Worm (Caenorhabditis elegans): ENCODE results near the gene lonp-2.

The lonp-2 gene

DNA sequence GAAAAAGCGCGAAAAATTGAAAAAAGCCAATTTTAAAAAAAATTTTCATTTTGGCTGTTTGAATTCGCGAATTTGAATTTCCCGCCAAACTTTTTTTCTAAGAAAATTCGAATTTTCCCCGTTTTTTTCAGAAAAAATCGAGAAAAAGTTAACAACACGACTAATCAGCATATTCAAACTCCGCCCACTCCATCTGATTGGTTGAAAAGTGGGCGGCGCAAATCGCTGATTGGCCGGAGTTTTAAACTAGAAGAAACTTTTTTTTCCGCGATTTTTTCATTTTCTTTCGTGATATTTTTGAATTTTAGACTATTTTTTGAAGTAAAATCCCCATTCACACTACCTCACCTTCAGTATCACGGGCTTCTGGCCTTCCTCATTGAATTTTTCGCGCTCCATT lies 48.1 kb upstream of the lonp-2 start:
- TF ChIP-seq gmeb-1 (tag; optimal IDR thresholded peaks at IDR 0.05) (no peak), lsy-2 (tag; optimal IDR thresholded peaks at IDR 0.05) (no peak), sma-3 (GFP tag; optimal IDR thresholded peaks at IDR 0.05) (no peak), skn-1 (tag; optimal IDR thresholded peaks at IDR 0.05) (no peak), elt-3 (tag; optimal IDR thresholded peaks at IDR 0.05) (no peak), lin-11 (tag; optimal IDR thresholded peaks at IDR 0.05) (no peak), fos-1 (tag; optimal IDR thresholded peaks at IDR 0.05) (no peak), nhr-12 (tag; optimal IDR thresholded peaks at IDR 0.05) (no peak), elt-1 (tag; optimal IDR thresholded peaks at IDR 0.05) (no peak), mbf-1 (tag; optimal IDR thresholded peaks at IDR 0.05) (no peak), crh-2 (tag; optimal IDR thresholded peaks at IDR 0.05) (no peak)

- TF ChIP-seq peb-1 (tag; optimal IDR thresholded peaks at IDR 0.05), result no peak
Measured at ce11 chrIII:12060092-12060491, 47.5 kb upstream of the lonp-2 start.

DNA sequence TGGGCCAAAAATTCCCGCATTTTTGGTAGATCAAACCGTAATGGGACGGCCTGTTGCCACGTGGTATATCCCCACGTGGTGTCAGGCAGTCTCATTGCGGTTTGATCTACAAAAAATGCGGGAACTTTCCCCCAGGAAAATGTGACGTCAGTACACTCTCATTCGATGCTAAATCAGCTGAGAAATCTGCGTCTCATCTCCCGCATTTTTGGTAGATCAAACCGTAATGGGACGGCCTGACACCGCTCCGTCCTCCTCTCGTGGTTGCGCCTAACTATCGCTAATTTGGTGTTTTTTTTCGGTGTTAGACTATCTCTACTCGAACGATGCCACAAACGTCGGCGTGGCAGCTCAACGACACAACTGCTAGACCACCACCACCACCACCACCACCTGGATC lies 46.2 kb upstream of the lonp-2 start, which contains the start of gene zyg-8:
TSS of gene zyg-8 (plus strand) at position 301 of the 400 bp plus-strand sequence.
- no peak for TF ChIP-seq lin-39 (tag; optimal IDR thresholded peaks at IDR 0.05)
- TF ChIP-seq elt-3 (tag; optimal IDR thresholded peaks at IDR 0.05), result no peak
- no peak for TF ChIP-seq elt-1 (tag; optimal IDR thresholded peaks at IDR 0.05)
- no peak for TF ChIP-seq R02D3.7 (tag; optimal IDR thresholded peaks at IDR 0.05)
- no peak for TF ChIP-seq snpc-4 (tag; optimal IDR thresholded peaks at IDR 0.05)
- TF ChIP-seq unc-62 (GFP tag; optimal IDR thresholded peaks at IDR 0.05), result no peak
- no peak for TF ChIP-seq ZK546.5 (tag; optimal IDR thresholded peaks at IDR 0.05)
- no peak for TF ChIP-seq nhr-25 (tag; optimal IDR thresholded peaks at IDR 0.05)
- no peak for TF ChIP-seq nhr-10 (tag; optimal IDR thresholded peaks at IDR 0.05)
- TF ChIP-seq ama-1 (optimal IDR thresholded peaks at IDR 0.05), result no peak
- no peak for TF ChIP-seq sma-9 (GFP tag; optimal IDR thresholded peaks at IDR 0.05)
- TF ChIP-seq sma-9 (tag; optimal IDR thresholded peaks at IDR 0.05), result no peak
- no peak for TF ChIP-seq nhr-11 (tag; optimal IDR thresholded peaks at IDR 0.05)
- TF ChIP-seq lin-13 (GFP tag; optimal IDR thresholded peaks at IDR 0.05), result no peak
- TF ChIP-seq nhr-23 (tag; optimal IDR thresholded peaks at IDR 0.05), result no peak
- no peak for TF ChIP-seq aly-2 (tag; optimal IDR thresholded peaks at IDR 0.05)
- TF ChIP-seq ceh-16 (tag; optimal IDR thresholded peaks at IDR 0.05), result no peak
- no peak for TF ChIP-seq Y55F3AM.14 (GFP tag; optimal IDR thresholded peaks at IDR 0.05)

ce11 chrIII:12063934-12064333 lies 43.6 kb upstream of the lonp-2 start:
- TF ChIP-seq F13H6.1 (tag; optimal IDR thresholded peaks at IDR 0.05), result no peak
- no peak for TF ChIP-seq C34F6.9 (tag; optimal IDR thresholded peaks at IDR 0.05)
- TF ChIP-seq lin-39 (tag; optimal IDR thresholded peaks at IDR 0.05), result no peak
- no peak for TF ChIP-seq dmd-4 (tag; optimal IDR thresholded peaks at IDR 0.05)
- TF ChIP-seq aly-2 (tag; optimal IDR thresholded peaks at IDR 0.05), result no peak
- no peak for TF ChIP-seq lsy-2 (tag; optimal IDR thresholded peaks at IDR 0.05)
- no peak for TF ChIP-seq blmp-1 (tag; optimal IDR thresholded peaks at IDR 0.05; ENCODE audit: insufficient read depth)
- TF ChIP-seq nhr-77 (tag; optimal IDR thresholded peaks at IDR 0.05), result no peak
- no peak for TF ChIP-seq nhr-6 (tag; optimal IDR thresholded peaks at IDR 0.05)
- TF ChIP-seq ceh-82 (tag; optimal IDR thresholded peaks at IDR 0.05), result no peak
- TF ChIP-seq egl-27 (tag; optimal IDR thresholded peaks at IDR 0.05), result no peak
- no peak for TF ChIP-seq ama-1 (optimal IDR thresholded peaks at IDR 0.05)
- TF ChIP-seq R02D3.7 (tag; optimal IDR thresholded peaks at IDR 0.05), result no peak
- TF ChIP-seq fos-1 (tag; optimal IDR thresholded peaks at IDR 0.05), result no peak
- no peak for TF ChIP-seq nhr-12 (tag; optimal IDR thresholded peaks at IDR 0.05)
- no peak for TF ChIP-seq ztf-4 (tag; optimal IDR thresholded peaks at IDR 0.05)

DNA sequence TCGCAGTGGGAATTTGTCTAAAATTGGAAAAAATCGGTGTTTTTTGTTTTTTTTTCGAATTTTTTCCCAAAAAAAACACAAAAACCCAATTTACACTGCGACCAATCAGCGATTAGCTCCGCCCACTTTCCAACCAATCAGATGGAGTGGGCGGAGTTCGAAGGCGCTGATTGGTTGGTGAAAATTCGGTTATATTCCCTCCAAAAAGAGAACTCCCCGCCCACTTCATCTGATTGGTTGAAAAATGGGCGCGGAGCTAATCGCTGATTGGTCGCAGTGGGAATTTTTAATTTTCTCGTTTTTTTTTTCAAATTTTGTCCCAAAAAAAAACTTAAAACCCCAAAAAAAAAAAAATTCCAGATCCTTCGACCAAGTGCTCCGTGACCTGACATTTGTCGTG lies 43.1 kb upstream of the lonp-2 start:
- TF ChIP-seq gmeb-1 (tag; optimal IDR thresholded peaks at IDR 0.05) (no peak), dmd-4 (tag; optimal IDR thresholded peaks at IDR 0.05) (no peak), ama-1 (optimal IDR thresholded peaks at IDR 0.05) (no peak), blmp-1 (tag; optimal IDR thresholded peaks at IDR 0.05; ENCODE audit: insufficient read depth) (no peak), nhr-23 (tag; optimal IDR thresholded peaks at IDR 0.05) (no peak), nhr-77 (tag; optimal IDR thresholded peaks at IDR 0.05) (no peak), unc-55 (GFP tag; optimal IDR thresholded peaks at IDR 0.05) (no peak), aly-2 (tag; optimal IDR thresholded peaks at IDR 0.05) (no peak), nhr-6 (tag; optimal IDR thresholded peaks at IDR 0.05) (no peak), ZK546.5 (tag; optimal IDR thresholded peaks at IDR 0.05) (no peak), nhr-237 (tag; optimal IDR thresholded peaks at IDR 0.05) (no peak), ceh-16 (tag; optimal IDR thresholded peaks at IDR 0.05) (no peak), sma-3 (GFP tag; optimal IDR thresholded peaks at IDR 0.05) (no peak), ceh-82 (tag; optimal IDR thresholded peaks at IDR 0.05) (no peak)

Data from whole organism, L2 larva.